Fruit fly (Drosophila melanogaster): ENCODE results near the gene CG42821.

The CG42821 gene

dm6 chr3R:17415439-17415838 lies 2.6 kb downstream of the CG42821 start, which contains the start of gene CG5866:
TSS of gene CG5866 (plus strand) at chr3R:17415739.
- TF ChIP-seq CG11723 (GFP tag; optimal IDR thresholded peaks at IDR 0.05): no peak
- TF ChIP-seq CG10147 (GFP tag; optimal IDR thresholded peaks at IDR 0.05): no peak
- no peak for TF ChIP-seq cwo (GFP tag; optimal IDR thresholded peaks at IDR 0.05)
- TF ChIP-seq CG18599 (GFP tag; optimal IDR thresholded peaks at IDR 0.05): no peak
- TF ChIP-seq CG15269 (tag; optimal IDR thresholded peaks at IDR 0.05): no peak
- no peak for TF ChIP-seq CG32772 (GFP tag; IDR thresholded peaks at IDR 0.05)
- TF ChIP-seq jumu (GFP tag; optimal IDR thresholded peaks at IDR 0.05): no peak

- TF ChIP-seq CG3407 (GFP tag; optimal IDR thresholded peaks at IDR 0.05): no peak
- no peak for TF ChIP-seq lmd (GFP tag; IDR thresholded peaks at IDR 0.05)
- TF ChIP-seq CG11085 (GFP tag; IDR thresholded peaks at IDR 0.05): no peak
- TF ChIP-seq lbe (GFP tag; optimal IDR thresholded peaks at IDR 0.05): no peak
- no peak for TF ChIP-seq cg (GFP tag; optimal IDR thresholded peaks at IDR 0.05)
- no peak for TF ChIP-seq BtbVII (GFP tag; optimal IDR thresholded peaks at IDR 0.05)
- no peak for TF ChIP-seq CG6791 (GFP tag; IDR thresholded peaks at IDR 0.05; ENCODE audit: partially characterized antibody)
- no peak for TF ChIP-seq CG4424 (GFP tag; optimal IDR thresholded peaks at IDR 0.05)
- no peak for TF ChIP-seq CG4730 (GFP tag; IDR thresholded peaks at IDR 0.05)
- no peak for TF ChIP-seq CG15696 (tag; optimal IDR thresholded peaks at IDR 0.05)
- TF ChIP-seq rib (GFP tag; IDR thresholded peaks at IDR 0.05): no peak
These were observed 4.3 kb downstream of the CG42821 start, which contains the start of gene CG33333 for dm6 chr3R:17417167-17417566. TSS of gene CG33333 (plus strand) at chr3R:17417467.

- TF ChIP-seq stc (GFP tag; IDR thresholded peaks at IDR 0.05) (no peak), CG4707 (GFP tag; optimal IDR thresholded peaks at IDR 0.05) (no peak), nmo (GFP tag; optimal IDR thresholded peaks at IDR 0.05) (no peak), br (optimal IDR thresholded peaks at IDR 0.05) (no peak), Sox100B (GFP tag; optimal IDR thresholded peaks at IDR 0.05) (no peak), salm (tag; optimal IDR thresholded peaks at IDR 0.05) (no peak), CG31224 (GFP tag; IDR thresholded peaks at IDR 0.05) (no peak), CG2678 (tag; optimal IDR thresholded peaks at IDR 0.05) (no peak), CG10366 (GFP tag; IDR thresholded peaks at IDR 0.05) (no peak), CG4854 (GFP tag; optimal IDR thresholded peaks at IDR 0.05) (no peak), sr (GFP tag; IDR thresholded peaks at IDR 0.05) (no peak), CG34422 (GFP tag; IDR thresholded peaks at IDR 0.05) (no peak), run (tag; optimal IDR thresholded peaks at IDR 0.05) (no peak), disco-r (GFP tag; optimal IDR thresholded peaks at IDR 0.05) (no peak), CG6765 (GFP tag; optimal IDR thresholded peaks at IDR 0.05) (no peak)
These were observed 5.6 kb downstream of the CG42821 start, which contains the start of gene CG42834 for dm6 chr3R:17418459-17418858. TSS of gene CG42834 (plus strand) at chr3R:17418759.

- no peak for TF ChIP-seq CG12219 (GFP tag; optimal IDR thresholded peaks at IDR 0.05)
- TF ChIP-seq CG18262 (tag; optimal IDR thresholded peaks at IDR 0.05): no peak
- no peak for TF ChIP-seq sqz (GFP tag; optimal IDR thresholded peaks at IDR 0.05)
- TF ChIP-seq CG14965 (GFP tag; optimal IDR thresholded peaks at IDR 0.05; ENCODE audit: borderline replicate concordance): no peak
- no peak for TF ChIP-seq Ets65A (GFP tag)
- TF ChIP-seq CG32532 (GFP tag; IDR thresholded peaks at IDR 0.05): no peak
- no peak for TF ChIP-seq trem (tag; optimal IDR thresholded peaks at IDR 0.05)
- TF ChIP-seq CG3065 (GFP tag; optimal IDR thresholded peaks at IDR 0.05): no peak
- TF ChIP-seq CG31441 (GFP tag; IDR thresholded peaks at IDR 0.05): no peak
These were observed 7.5 kb downstream of the CG42821 start, which contains the start of gene CG42835 for dm6 chr3R:17420338-17420737. TSS of gene CG42835 (plus strand) at chr3R:17420638.

Data from whole organism, embryonic.